Worm (Caenorhabditis elegans) whole organism, midembryonic: Measurements from ENCODE around the gene dvc-1.

Source experiments
- T22C8.4 ChIP-seq: fragments of 200-800 bp; sonication (Bioruptor generic); IDR thresholded peaks from 2 replicates; pipeline ENCODE4 v1.3.6; 2022; ENCODE audit warnings: missing genetic modification characterization, missing compliant biosample characterization
- flt-1 ChIP-seq: fragments of 200-800 bp; sonication (Bioruptor generic); IDR thresholded peaks from 2 replicates; pipeline ENCODE4 v1.3.6; 2022; ENCODE audit warnings: missing genetic modification characterization, missing compliant biosample characterization
- klf-2 ChIP-seq: fragments of 200-800 bp; sonication (Bioruptor generic); conservative IDR thresholded peaks from 2 replicates; pipeline ENCODE4 v1.3.6; 2022; ENCODE audit warnings: missing genetic modification reagents, missing genetic modification characterization, missing compliant biosample characterization
- tab-1 ChIP-seq: fragments of 200-800 bp; sonication (Bioruptor generic); IDR thresholded peaks from 2 replicates; pipeline ENCODE4 v1.3.6; 2022; ENCODE audit warnings: missing genetic modification characterization, missing compliant biosample characterization

ce11 chrV:11190983-11191382, 48.1 kb downstream of the dvc-1 start, which contains the start of gene lgc-49:
- no peak for TF ChIP-seq flt-1 (GFP tag; lab: Robert Waterston, UW)
- no peak for TF ChIP-seq tab-1 (GFP tag; lab: Robert Waterston, UW)
- no peak for TF ChIP-seq T22C8.4 (GFP tag; lab: Robert Waterston, UW)
- TF ChIP-seq klf-2 (GFP tag; lab: Robert Waterston, UW) = no peak
